Fruit fly (Drosophila melanogaster) whole organism, embryonic: ENCODE results near the gene stg1.
A peak's percentile ranks its signal among the peaks of the same experiment; 100 is the strongest.

Source experiments
- Aef1 ChIP-seq: fragments of 200-800 bp; sonication (Bioruptor generic); IDR thresholded peaks from 3 replicates; pipeline ENCODE4 v1.3.6; 2022; ENCODE audit warnings: missing biosample characterization, missing genetic modification characterization
- B-H1 ChIP-seq: fragments of 200-800 bp; sonication (Bioruptor generic); IDR thresholded peaks from 3 replicates; pipeline ENCODE4 v1.3.6; 2022; ENCODE audit warnings: missing biosample characterization, missing genetic modification characterization
- Bgb ChIP-seq: fragments of 200-800 bp; sonication (Bioruptor generic); IDR thresholded peaks from 2 replicates; pipeline ENCODE4 v1.3.6; 2022; ENCODE audit warnings: missing biosample characterization, missing genetic modification characterization; ENCODE audit not compliant: partially characterized antibody
- CG10274 ChIP-seq: fragments of 200-800 bp; sonication (Bioruptor generic); optimal IDR thresholded peaks from 3 replicates; lab custom pipeline; 2017; ENCODE audit warnings: missing biosample characterization, mild to moderate bottlenecking, missing genetic modification characterization
- CG11093 ChIP-seq: fragments of 200-800 bp; sonication (Bioruptor generic); IDR thresholded peaks from 3 replicates; pipeline ENCODE4 v1.3.6; 2022; ENCODE audit warnings: missing biosample characterization, missing genetic modification characterization
- CG1233 ChIP-seq: fragments of 200-800 bp; sonication (Bioruptor generic); optimal IDR thresholded peaks from 4 replicates; lab custom pipeline; 2018; ENCODE audit warnings: missing biosample characterization, mild to moderate bottlenecking, missing genetic modification characterization
- CG12659 ChIP-seq: fragments of 200-800 bp; sonication (Bioruptor generic); optimal IDR thresholded peaks from 3 replicates; lab custom pipeline; 2017; ENCODE audit warnings: mild to moderate bottlenecking, missing biosample characterization, missing genetic modification reagents, missing genetic modification characterization
- CG14050 ChIP-seq: fragments of 200-800 bp; sonication (Bioruptor generic); IDR thresholded peaks from 3 replicates; pipeline ENCODE4 v1.3.6; 2022; ENCODE audit warnings: missing biosample characterization, missing genetic modification characterization
- CG15073 ChIP-seq: fragments of 200-800 bp; sonication (Bioruptor generic); optimal IDR thresholded peaks from 2 replicates; lab custom pipeline; 2016; ENCODE audit warnings: missing biosample characterization, missing genetic modification characterization
- CG15514 ChIP-seq: fragments of 200-800 bp; sonication (Bioruptor generic); optimal IDR thresholded peaks from 3 replicates; lab custom pipeline; 2017; ENCODE audit warnings: missing biosample characterization, missing genetic modification characterization, mild to moderate bottlenecking, moderate library complexity, missing genetic modification reagents
- CG1602 ChIP-seq: fragments of 200-800 bp; sonication (Bioruptor generic); optimal IDR thresholded peaks from 3 replicates; lab custom pipeline; 2016; ENCODE audit warnings: missing biosample characterization, missing genetic modification characterization
- CG1603 ChIP-seq: fragments of 200-800 bp; sonication (Bioruptor generic); optimal IDR thresholded peaks from 2 replicates; lab custom pipeline; 2019; ENCODE audit warnings: missing biosample characterization, mild to moderate bottlenecking, missing genetic modification characterization, moderate library complexity
- CG16779 ChIP-seq: fragments of 200-800 bp; sonication (Bioruptor generic); IDR thresholded peaks from 2 replicates; pipeline ENCODE4 v1.3.6; 2022; ENCODE audit warnings: missing biosample characterization, missing genetic modification characterization
- CG17186 ChIP-seq: fragments of 200-800 bp; sonication (Bioruptor generic); optimal IDR thresholded peaks from 3 replicates; lab custom pipeline; 2017; ENCODE audit warnings: missing biosample characterization, missing genetic modification reagents, missing genetic modification characterization
- CG18764 ChIP-seq: fragments of 200-800 bp; sonication (Bioruptor generic); optimal IDR thresholded peaks from 3 replicates; lab custom pipeline; 2016; ENCODE audit warnings: missing biosample characterization, missing genetic modification characterization
- CG30431 ChIP-seq: fragments of 200-800 bp; sonication (Bioruptor generic); optimal IDR thresholded peaks from 2 replicates; lab custom pipeline; 2017; ENCODE audit warnings: missing biosample characterization, missing genetic modification characterization
- CG33213 ChIP-seq: fragments of 200-800 bp; sonication (Bioruptor generic); optimal IDR thresholded peaks from 3 replicates; lab custom pipeline; 2016; ENCODE audit warnings: missing biosample characterization, missing genetic modification characterization
- CG3847 ChIP-seq: fragments of 200-800 bp; sonication (Bioruptor generic); IDR thresholded peaks from 2 replicates; pipeline ENCODE4 v1.3.6; 2022; ENCODE audit warnings: missing biosample characterization, missing genetic modification characterization
- CG3995 ChIP-seq: fragments of 200-800 bp; sonication (Bioruptor generic); optimal IDR thresholded peaks from 3 replicates; lab custom pipeline; 2016; ENCODE audit warnings: missing biosample characterization, missing genetic modification characterization
- CG4282 ChIP-seq: fragments of 200-800 bp; sonication (Bioruptor generic); optimal IDR thresholded peaks from 2 replicates; lab custom pipeline; 2016; ENCODE audit warnings: missing biosample characterization, missing genetic modification characterization
- Dek ChIP-seq: fragments of 200-800 bp; sonication (Bioruptor generic); optimal IDR thresholded peaks from 3 replicates; lab custom pipeline; 2019; ENCODE audit warnings: missing biosample characterization, mild to moderate bottlenecking, missing genetic modification characterization, moderate library complexity
- Dref ChIP-seq: fragments of 200-800 bp; sonication (Bioruptor generic); IDR thresholded peaks from 2 replicates; pipeline ENCODE4 v1.3.6; 2022; ENCODE audit warnings: missing biosample characterization, missing genetic modification characterization
- GATAe ChIP-seq: fragments of 200-800 bp; sonication (Bioruptor generic); conservative IDR thresholded peaks from 2 replicates; pipeline ENCODE4 v1.3.6; 2022; ENCODE audit warnings: missing biosample characterization, missing genetic modification characterization
- H15 ChIP-seq: fragments of 200-800 bp; sonication (Bioruptor generic); IDR thresholded peaks from 3 replicates; pipeline ENCODE4 v1.3.6; 2022; ENCODE audit warnings: missing biosample characterization, missing genetic modification characterization
- HmgD ChIP-seq: fragments of 200-800 bp; sonication (Bioruptor generic); optimal IDR thresholded peaks from 3 replicates; lab custom pipeline; 2016; ENCODE audit warnings: missing biosample characterization, missing genetic modification characterization
- HmgZ ChIP-seq: fragments of 200-800 bp; sonication (Bioruptor generic); optimal IDR thresholded peaks from 2 replicates; lab custom pipeline; 2018; ENCODE audit warnings: missing biosample characterization, mild to moderate bottlenecking, missing genetic modification characterization
- Nf-YA ChIP-seq: fragments of 200-800 bp; sonication (Bioruptor generic); IDR thresholded peaks from 2 replicates; pipeline ENCODE4 v1.3.6; 2022; ENCODE audit warnings: missing biosample characterization, missing genetic modification characterization
- TFAM ChIP-seq: fragments of 200-800 bp; sonication (Bioruptor generic); optimal IDR thresholded peaks from 2 replicates; lab custom pipeline; 2017; ENCODE audit warnings: missing biosample characterization, missing genetic modification characterization, inconsistent platforms
- ap ChIP-seq: fragments of 200-800 bp; sonication (Bioruptor generic); IDR thresholded peaks from 2 replicates; pipeline ENCODE4 v1.3.6; 2022; ENCODE audit warnings: missing biosample characterization, missing genetic modification characterization
- chif ChIP-seq, 2 experiments: fragments of 200-800 bp; sonication (Bioruptor generic); optimal IDR thresholded peaks; 3 replicates each; lab custom pipeline; 2016; ENCODE audit warnings: missing biosample characterization in 2 of 2, missing genetic modification characterization in 2 of 2
- cwo ChIP-seq: fragments of 200-800 bp; sonication (Bioruptor generic); optimal IDR thresholded peaks from 3 replicates; lab custom pipeline; 2017; ENCODE audit warnings: missing biosample characterization, missing genetic modification characterization, mild to moderate bottlenecking, moderate library complexity, missing genetic modification reagents
- dimm ChIP-seq: fragments of 200-800 bp; sonication (Bioruptor generic); IDR thresholded peaks from 2 replicates; pipeline ENCODE4 v1.3.6; 2022; ENCODE audit warnings: missing biosample characterization, missing genetic modification characterization
- dpn ChIP-seq, 2 experiments: fragments of 200-800 bp; sonication (Bioruptor generic); optimal IDR thresholded peaks; 3 replicates each; lab custom pipeline; 2016; ENCODE audit warnings: missing biosample characterization in 2 of 2, missing genetic modification characterization in 2 of 2
- fru ChIP-seq: fragments of >200 bp; optimal IDR thresholded peaks from 2 replicates; lab custom pipeline; 2017
- grau ChIP-seq: fragments of 200-800 bp; optimal IDR thresholded peaks from 3 replicates; lab custom pipeline; 2019; ENCODE audit warnings: missing biosample characterization, mild to moderate bottlenecking, missing genetic modification characterization, moderate library complexity
- ind ChIP-seq: fragments of 200-800 bp; sonication (Bioruptor generic); optimal IDR thresholded peaks from 3 replicates; lab custom pipeline; 2016; ENCODE audit warnings: missing biosample characterization, missing genetic modification characterization
- jing ChIP-seq: fragments of 200-800 bp; sonication (Bioruptor generic); optimal IDR thresholded peaks from 2 replicates; lab custom pipeline; 2018; ENCODE audit warnings: missing biosample characterization, mild to moderate bottlenecking, missing genetic modification characterization
- mam ChIP-seq: fragments of 200-800 bp; sonication (Bioruptor generic); optimal IDR thresholded peaks from 3 replicates; lab custom pipeline; 2016; ENCODE audit warnings: missing biosample characterization, missing genetic modification characterization
- nerfin-1 ChIP-seq: fragments of 200-800 bp; sonication (Bioruptor generic); optimal IDR thresholded peaks from 3 replicates; lab custom pipeline; 2019; ENCODE audit warnings: missing biosample characterization, mild to moderate bottlenecking, missing genetic modification characterization, moderate library complexity
- org-1 ChIP-seq: fragments of 200-800 bp; sonication (Bioruptor generic); optimal IDR thresholded peaks from 2 replicates; lab custom pipeline; 2017; ENCODE audit warnings: missing biosample characterization, missing genetic modification characterization
- otp ChIP-seq: fragments of 200-800 bp; sonication (Bioruptor generic); IDR thresholded peaks from 3 replicates; pipeline ENCODE4, ENCODE4 v1.3.6; 2022; ENCODE audit warnings: missing biosample characterization, missing genetic modification characterization
- ro ChIP-seq: fragments of 200-800 bp; sonication (Bioruptor generic); IDR thresholded peaks from 2 replicates; pipeline ENCODE4 v1.3.6; 2022; ENCODE audit warnings: missing biosample characterization, missing genetic modification characterization
- sqz ChIP-seq: fragments of 200-800 bp; sonication (Bioruptor generic); optimal IDR thresholded peaks from 3 replicates; lab custom pipeline; 2018; ENCODE audit warnings: missing biosample characterization, mild to moderate bottlenecking, missing genetic modification characterization
- stwl ChIP-seq: fragments of 200-800 bp; sonication (Bioruptor generic); optimal IDR thresholded peaks from 3 replicates; lab custom pipeline; 2018; ENCODE audit warnings: missing biosample characterization, mild to moderate bottlenecking, missing genetic modification characterization, moderate library complexity
- tgo ChIP-seq: fragments of 200-800 bp; sonication (Bioruptor generic); IDR thresholded peaks from 3 replicates; pipeline ENCODE4 v1.3.6; 2022; ENCODE audit warnings: missing biosample characterization, missing genetic modification characterization
- tio ChIP-seq: fragments of 200-800 bp; sonication (Bioruptor generic); optimal IDR thresholded peaks from 2 replicates; lab custom pipeline; 2017; ENCODE audit warnings: missing biosample characterization, missing genetic modification characterization, inconsistent platforms
- tna ChIP-seq: fragments of 200-800 bp; sonication (Bioruptor generic); IDR thresholded peaks from 2 replicates; pipeline ENCODE4 v1.3.6; 2022; ENCODE audit warnings: missing biosample characterization, missing genetic modification characterization; ENCODE audit not compliant: partially characterized antibody
- unc-4 ChIP-seq: fragments of 200-800 bp; sonication (Bioruptor generic); IDR thresholded peaks from 2 replicates; pipeline ENCODE4 v1.3.6; 2022; ENCODE audit warnings: missing biosample characterization, missing genetic modification characterization; ENCODE audit not compliant: partially characterized antibody
- wdn ChIP-seq: fragments of 200-800 bp; sonication (Bioruptor generic); IDR thresholded peaks from 2 replicates; pipeline ENCODE4 v1.3.6; 2022; ENCODE audit warnings: missing biosample characterization, missing genetic modification characterization
- wek ChIP-seq: fragments of 200-800 bp; sonication (Bioruptor generic); optimal IDR thresholded peaks from 3 replicates; lab custom pipeline; 2018; ENCODE audit warnings: missing biosample characterization, mild to moderate bottlenecking, missing genetic modification characterization, moderate library complexity

The stg1 gene

dm6 chrX:21044831-21045447 is 48.7 kb upstream of the stg1 start, which contains the start of gene Cbs (continued):
- TF ChIP-seq wdn (GFP tag; lab: Robert Waterston, UW) (peak; percentile 76), CG10274 (peak; percentile 16), otp (GFP tag; lab: Robert Waterston, UW) (0 out of 3 replicates have a peak, but pooled peaks have one; percentile 64), CG15073 (GFP tag; lab: Kevin White, UChicago) (no peak), grau (tag; lab: Kevin White, UChicago) (peak; percentile 75), ro (GFP tag; lab: Robert Waterston, UW) (peak; percentile 21; the same call in 1 of the 2 replicates), Bgb (peak; percentile 43; the same call in 1 of the 2 replicates), CG17186 (no peak), Dek (tag; lab: Kevin White, UChicago) (peak; percentile 65), HmgD (GFP tag; lab: Kevin White, UChicago) (no peak), wek (GFP tag; lab: Kevin White, UChicago) (no peak), tgo (GFP tag; lab: Robert Waterston, UW) (peak; percentile 48; the same call in 2 of the 3 replicates), tio (GFP tag; lab: Kevin White, UChicago) (peak; percentile 44), Aef1 (GFP tag; lab: Robert Waterston, UW) (peak; percentile 50; the same call in 1 of the 3 replicates), CG30431 (peak; percentile 42), CG1603 (tag; lab: Kevin White, UChicago) (peak; percentile 15), chif (GFP tag; optimal IDR thresholded peaks at IDR 0.05; lab: Kevin White, UChicago) (peak in 1 of 2 experiments; percentile 14), fru (lab: Kevin White, UChicago) (no peak), CG3847 (GFP tag; lab: Robert Waterston, UW) (peak; percentile 75), CG1233 (GFP tag; lab: Kevin White, UChicago) (peak; percentile 54), ind (peak; percentile 56), TFAM (GFP tag; lab: Kevin White, UChicago) (no peak), GATAe (no peak), CG15514 (GFP tag; lab: Kevin White, UChicago) (no peak), stwl (tag; lab: Kevin White, UChicago) (no peak), CG16779 (GFP tag; lab: Robert Waterston, UW) (no peak), tna (0 out of 2 replicates have a peak, but pooled peaks have one; percentile 6), CG14050 (GFP tag; lab: Robert Waterston, UW) (peak; percentile 73; the same call in 2 of the 3 replicates), CG11093 (GFP tag; lab: Robert Waterston, UW) (peak; percentile 29; the same call in 1 of the 3 replicates), sqz (GFP tag; lab: Kevin White, UChicago) (no peak), org-1 (peak; percentile 48), ap (GFP tag; lab: Robert Waterston, UW) (peak; percentile 54; the same call in 1 of the 2 replicates), Dref (GFP tag; lab: Robert Waterston, UW) (no peak), dimm (GFP tag; lab: Robert Waterston, UW) (peak; percentile 52; the same call in 1 of the 2 replicates), CG4282 (GFP tag; lab: Kevin White, UChicago) (no peak), CG1602 (GFP tag; lab: Kevin White, UChicago) (peak; percentile 48), unc-4 (no peak), jing (no peak), CG18764 (GFP tag; lab: Kevin White, UChicago) (no peak), HmgZ (tag; lab: Kevin White, UChicago) (peak; percentile 44), cwo (GFP tag; lab: Kevin White, UChicago) (peak; percentile 65), CG12659 (GFP tag; lab: Kevin White, UChicago) (peak; percentile 53), CG3995 (GFP tag; lab: Kevin White, UChicago) (no peak), B-H1 (GFP tag; lab: Robert Waterston, UW) (0 out of 3 replicates have a peak, but pooled peaks have one; percentile 23), nerfin-1 (peak; percentile 29), Nf-YA (GFP tag; lab: Robert Waterston, UW) (no peak), H15 (GFP tag; lab: Robert Waterston, UW) (0 out of 3 replicates have a peak, but pooled peaks have one; percentile 56), mam (GFP tag; lab: Kevin White, UChicago) (peak; percentile 11), CG33213 (GFP tag; lab: Kevin White, UChicago) (no peak), dpn (GFP tag; optimal IDR thresholded peaks at IDR 0.05; lab: Kevin White, UChicago) (peak; percentile 32 to 59)
